Worm (Caenorhabditis elegans) whole organism, late embryonic: ENCODE measurements around the gene wrt-4.

Source experiments
- fkh-10 ChIP-seq: fragments of 150-350 bp; optimal IDR thresholded peaks from 2 replicates; lab custom pipeline; 2014; ENCODE audit warnings: missing biosample characterization, missing genetic modification reagents, missing genetic modification characterization
- nfya-1 ChIP-seq: sonication (generic microtip); optimal IDR thresholded peaks from 2 replicates; lab custom pipeline; 2017; ENCODE audit warnings: missing genetic modification characterization, mild to moderate bottlenecking, missing compliant biosample characterization, antibody characterized with exemption, moderate library complexity

ce11 chrX:15709594-15709993 lies 47.5 kb downstream of the wrt-4 start:
- no peak for TF ChIP-seq nfya-1
- no peak for TF ChIP-seq fkh-10 (GFP tag; lab: Kevin White, UChicago)
